Worm (Caenorhabditis elegans) whole organism, young adult: ENCODE data around the gene W06D11.3.

Experiments used
- B0261.1 ChIP-seq: sonication (generic microtip); optimal IDR thresholded peaks from 2 replicates; lab custom pipeline; 2016; ENCODE audit warnings: mild to moderate bottlenecking, missing genetic modification characterization, moderate library complexity, missing compliant biosample characterization
- C06A6.2 ChIP-seq: fragments of 200-800 bp; sonication (Bioruptor generic); conservative IDR thresholded peaks from 2 replicates; pipeline ENCODE4 v1.3.6; 2022; ENCODE audit warnings: missing genetic modification characterization, missing compliant biosample characterization
- D2030.7 ChIP-seq: fragments of 200-800 bp; sonication (Bioruptor generic); IDR thresholded peaks from 2 replicates; pipeline ENCODE4 v1.3.6; 2022; ENCODE audit warnings: missing genetic modification reagents, missing genetic modification characterization, missing compliant biosample characterization
- F10E7.11 ChIP-seq: sonication (generic microtip); optimal IDR thresholded peaks from 2 replicates; lab custom pipeline; 2017; ENCODE audit warnings: mild to moderate bottlenecking, missing genetic modification characterization, moderate library complexity, missing compliant biosample characterization
- F23B12.7 ChIP-seq: sonication (generic microtip); optimal IDR thresholded peaks from 2 replicates; lab custom pipeline; 2017; ENCODE audit warnings: missing genetic modification characterization, mild to moderate bottlenecking, missing compliant biosample characterization, antibody characterized with exemption, moderate library complexity; ENCODE audit not compliant: insufficient read depth
- F37B4.10 ChIP-seq: fragments of 200-800 bp; sonication (Bioruptor generic); IDR thresholded peaks from 2 replicates; pipeline ENCODE4 v1.3.6; 2022; ENCODE audit warnings: missing genetic modification characterization, missing compliant biosample characterization
- F52B5.7 ChIP-seq: sonication (generic microtip); optimal IDR thresholded peaks from 2 replicates; lab custom pipeline; 2016; ENCODE audit warnings: mild to moderate bottlenecking, missing genetic modification characterization, missing compliant biosample characterization
- Y53F4B.3 ChIP-seq: fragments of 200-800 bp; sonication (Bioruptor generic); IDR thresholded peaks from 2 replicates; pipeline ENCODE4 v1.3.6; 2022; ENCODE audit warnings: missing genetic modification reagents, missing genetic modification characterization, missing compliant biosample characterization
- Y53G8AR.9 ChIP-seq: fragments of 200-800 bp; sonication (Bioruptor generic); conservative IDR thresholded peaks from 2 replicates; pipeline ENCODE4 v1.3.6; 2022; ENCODE audit warnings: missing genetic modification reagents, missing genetic modification characterization, missing compliant biosample characterization
- Y56A3A.18 ChIP-seq: fragments of 200-800 bp; sonication (Bioruptor generic); IDR thresholded peaks from 2 replicates; pipeline ENCODE4 v1.3.6; 2022; ENCODE audit warnings: missing genetic modification reagents, missing genetic modification characterization, missing compliant biosample characterization
- ZK185.1 ChIP-seq: sonication (generic microtip); optimal IDR thresholded peaks from 2 replicates; lab custom pipeline; 2016; ENCODE audit warnings: mild to moderate bottlenecking, missing genetic modification characterization, missing compliant biosample characterization; ENCODE audit not compliant: poor library complexity, severe bottlenecking
- ama-1 ChIP-seq, 3 experiments: fragments of 150-350 bp in 1 of 3; sonication (generic microtip) in 2 of 3; optimal IDR thresholded peaks; 2 replicates each; lab custom pipeline; 2014 to 2018; ENCODE audit warnings: missing biosample characterization in 2 of 3, missing genetic modification characterization in 2 of 3, missing genetic modification reagents in 2 of 3
- bed-1 ChIP-seq: fragments of 200-800 bp; sonication (Bioruptor generic); IDR thresholded peaks from 2 replicates; pipeline ENCODE4 v1.3.6; 2022; ENCODE audit warnings: missing genetic modification reagents, missing genetic modification characterization, missing compliant biosample characterization
- bed-2 ChIP-seq: fragments of 200-800 bp; sonication (Bioruptor generic); IDR thresholded peaks from 2 replicates; pipeline ENCODE4 v1.3.6; 2022; ENCODE audit warnings: missing genetic modification reagents, missing genetic modification characterization, missing compliant biosample characterization
- ccch-3 ChIP-seq: fragments of 200-800 bp; sonication (Bioruptor generic); optimal IDR thresholded peaks from 2 replicates; lab custom pipeline; 2018; ENCODE audit warnings: mild to moderate bottlenecking, missing genetic modification characterization, missing compliant biosample characterization
- cebp-2 ChIP-seq: fragments of 200-800 bp; sonication (Bioruptor generic); IDR thresholded peaks from 2 replicates; pipeline ENCODE4 v1.3.6; 2022; ENCODE audit warnings: missing genetic modification characterization, missing compliant biosample characterization
- ceh-27 ChIP-seq: fragments of 200-800 bp; sonication (Bioruptor generic); optimal IDR thresholded peaks from 2 replicates; lab custom pipeline; 2018; ENCODE audit warnings: mild to moderate bottlenecking, missing genetic modification characterization, moderate library complexity, missing compliant biosample characterization
- ceh-58 ChIP-seq: fragments of 200-800 bp; sonication (Bioruptor generic); IDR thresholded peaks from 2 replicates; pipeline ENCODE4 v1.3.6; 2022; ENCODE audit warnings: missing genetic modification characterization, missing compliant biosample characterization
- ceh-79 ChIP-seq: sonication (generic microtip); optimal IDR thresholded peaks from 2 replicates; lab custom pipeline; 2017; ENCODE audit warnings: mild to moderate bottlenecking, missing genetic modification characterization, missing compliant biosample characterization
- ceh-91 ChIP-seq: fragments of 200-800 bp; sonication (Bioruptor generic); IDR thresholded peaks from 2 replicates; pipeline ENCODE4 v1.3.6; 2022; ENCODE audit warnings: missing genetic modification reagents, missing genetic modification characterization, missing compliant biosample characterization
- dpl-1 ChIP-seq: fragments of 150-350 bp; optimal IDR thresholded peaks from 2 replicates; lab custom pipeline; 2014; ENCODE audit warnings: missing biosample characterization, missing genetic modification reagents, missing genetic modification characterization
- hmg-20 ChIP-seq: fragments of 200-800 bp; sonication (Bioruptor generic); IDR thresholded peaks from 2 replicates; pipeline ENCODE4 v1.3.6; 2022; ENCODE audit warnings: missing genetic modification reagents, missing genetic modification characterization, missing compliant biosample characterization
- hrde-1 ChIP-seq: sonication (generic microtip); optimal IDR thresholded peaks from 2 replicates; lab custom pipeline; 2016; ENCODE audit warnings: missing genetic modification characterization, mild to moderate bottlenecking, missing compliant biosample characterization, moderate library complexity, missing genotype, missing genetic modification reagents, borderline replicate concordance
- lag-1 ChIP-seq: fragments of 200-800 bp; sonication (Bioruptor generic); IDR thresholded peaks from 2 replicates; pipeline ENCODE4 v1.3.6; 2022; ENCODE audit warnings: missing genetic modification reagents, missing genetic modification characterization, missing compliant biosample characterization
- let-607 ChIP-seq, 2 experiments: fragments of 200-800 bp in 1 of 2; sonication (Bioruptor generic) in 1 of 2; sonication (generic microtip) in 1 of 2; optimal IDR thresholded peaks; 2 replicates each; lab custom pipeline; 2016 to 2018; ENCODE audit warnings: mild to moderate bottlenecking in 2 of 2, missing compliant biosample characterization in 2 of 2, missing genetic modification characterization in 2 of 2, moderate library complexity in 2 of 2, missing genotype in 1 of 2
- lin-40 ChIP-seq: sonication (generic microtip); optimal IDR thresholded peaks from 2 replicates; lab custom pipeline; 2016; ENCODE audit warnings: missing genetic modification characterization, mild to moderate bottlenecking, missing compliant biosample characterization, missing genotype, missing genetic modification reagents
- lir-1 ChIP-seq: fragments of 200-800 bp; sonication (Bioruptor generic); conservative IDR thresholded peaks from 2 replicates; pipeline ENCODE4 v1.3.6; 2022; ENCODE audit warnings: missing genetic modification reagents, missing genetic modification characterization, missing compliant biosample characterization
- madf-6 ChIP-seq: fragments of 200-800 bp; sonication (Bioruptor generic); IDR thresholded peaks from 2 replicates; pipeline ENCODE4 v1.3.6; 2022; ENCODE audit warnings: missing genetic modification reagents, missing genetic modification characterization, missing compliant biosample characterization
- madf-8 ChIP-seq: fragments of 200-800 bp; sonication (Bioruptor generic); conservative IDR thresholded peaks from 2 replicates; pipeline ENCODE4 v1.3.6; 2022; ENCODE audit warnings: missing genetic modification reagents, missing genetic modification characterization, missing compliant biosample characterization
- mcd-1 ChIP-seq: fragments of 200-800 bp; sonication (Bioruptor generic); IDR thresholded peaks from 2 replicates; pipeline ENCODE4 v1.3.6; 2022; ENCODE audit warnings: missing genetic modification reagents, missing genetic modification characterization, missing compliant biosample characterization
- mxl-1 ChIP-seq: sonication (generic microtip); optimal IDR thresholded peaks from 2 replicates; lab custom pipeline; 2016; ENCODE audit warnings: missing genetic modification characterization, missing compliant biosample characterization
- nfya-2 ChIP-seq: fragments of 200-800 bp; sonication (Bioruptor generic); IDR thresholded peaks from 2 replicates; pipeline ENCODE4 v1.3.6; 2022; ENCODE audit warnings: missing genetic modification reagents, missing genetic modification characterization, missing compliant biosample characterization
- pha-4 ChIP-seq: fragments of 150-350 bp; sonication (generic microtip); optimal IDR thresholded peaks from 2 replicates; lab custom pipeline; 2014; ENCODE audit warnings: missing biosample characterization, missing genetic modification reagents, missing genetic modification characterization
- rcor-1 ChIP-seq: fragments of 200-800 bp; sonication (Bioruptor generic); IDR thresholded peaks from 2 replicates; pipeline ENCODE4 v1.3.6; 2022; ENCODE audit warnings: missing genetic modification reagents, missing genetic modification characterization, missing compliant biosample characterization
- repo-1 ChIP-seq: sonication (generic microtip); optimal IDR thresholded peaks from 2 replicates; lab custom pipeline; 2017; ENCODE audit warnings: mild to moderate bottlenecking, missing genetic modification characterization, missing compliant biosample characterization
- snpc-1.1 ChIP-seq: sonication (generic microtip); optimal IDR thresholded peaks from 2 replicates; lab custom pipeline; 2017; ENCODE audit warnings: missing genetic modification characterization, mild to moderate bottlenecking, missing compliant biosample characterization, antibody characterized with exemption, moderate library complexity, missing genotype, missing genetic modification reagents; ENCODE audit not compliant: insufficient read depth
- snpc-4 ChIP-seq, 5 experiments: fragments of 150-350 bp in 1 of 5; sonication (generic microtip) in 4 of 5; optimal IDR thresholded peaks; 2 replicates each; lab custom pipeline; 2014 to 2018; ENCODE audit warnings: missing genetic modification characterization in 5 of 5, missing biosample characterization in 3 of 5, antibody characterized with exemption in 2 of 5, mild to moderate bottlenecking in 2 of 5, missing compliant biosample characterization in 2 of 5, missing genotype in 2 of 5, moderate library complexity in 2 of 5, missing genetic modification reagents in 1 of 5
- ztf-18 ChIP-seq: sonication (generic microtip); optimal IDR thresholded peaks from 2 replicates; lab custom pipeline; 2016; ENCODE audit warnings: missing genotype, mild to moderate bottlenecking, missing genetic modification characterization, missing compliant biosample characterization
- ztf-25 ChIP-seq: fragments of 200-800 bp; sonication (Bioruptor generic); IDR thresholded peaks from 2 replicates; pipeline ENCODE4 v1.3.6; 2022; ENCODE audit warnings: missing genetic modification reagents, missing genetic modification characterization, missing compliant biosample characterization

The W06D11.3 gene

DNA sequence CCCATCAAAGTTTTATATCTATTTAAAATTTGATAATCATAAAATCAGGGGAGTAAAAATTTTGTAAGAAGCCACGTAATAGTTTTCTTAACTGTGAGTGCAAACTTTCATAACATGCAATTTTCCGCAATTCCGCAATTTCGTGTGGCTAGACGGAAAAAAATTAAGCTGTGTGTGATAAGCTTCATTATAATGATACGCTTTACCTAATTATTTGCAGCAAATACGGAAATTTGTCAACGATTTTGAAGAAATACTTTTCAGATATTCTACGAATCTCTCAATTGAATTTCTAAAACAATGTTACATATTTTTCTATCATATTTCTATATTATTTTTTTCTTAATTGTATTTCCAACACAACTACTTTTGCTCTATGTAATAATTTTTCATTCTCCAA lies 33.3 kb downstream of the W06D11.3 start, which contains the start of gene srd-46:
TSS of gene srd-46 (plus strand) at position 301 of the 400 bp plus-strand sequence.
- TF ChIP-seq dpl-1 (GFP tag; lab: Kevin White, UChicago) (no peak), nfya-2 (GFP tag; lab: Robert Waterston, UW) (no peak), snpc-1.1 (tag; lab: Kevin White, UChicago) (no peak), repo-1 (tag; lab: Kevin White, UChicago) (no peak), snpc-4 (GFP tag; optimal IDR thresholded peaks at IDR 0.05; lab: Kevin White, UChicago) (no peak), snpc-4 (tag; optimal IDR thresholded peaks at IDR 0.05; lab: Kevin White, UChicago) (no peak), hrde-1 (tag; lab: Kevin White, UChicago) (no peak)

DNA sequence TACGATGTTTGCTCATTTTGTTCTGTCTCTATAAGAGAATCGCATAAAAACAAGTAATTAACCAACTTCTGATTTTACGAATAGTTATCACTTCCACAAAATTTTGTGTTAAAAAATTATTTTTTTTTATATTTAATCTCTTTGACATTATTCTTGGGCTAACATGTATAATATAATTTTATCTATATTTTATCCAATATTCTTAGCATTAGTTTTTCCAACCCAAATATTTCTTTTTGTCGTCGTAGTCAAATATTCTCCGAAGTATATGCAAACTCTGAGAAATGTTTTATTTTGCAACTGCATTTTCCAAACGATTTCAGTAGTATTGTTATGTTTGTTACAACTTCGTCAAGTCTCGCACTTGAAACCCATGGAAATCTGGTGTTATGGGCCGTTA lies 35.0 kb downstream of the W06D11.3 start, which contains the start of gene srd-47:
TSS of gene srd-47 (plus strand) at position 164 of the 400 bp plus-strand sequence.
- TF ChIP-seq B0261.1 (tag; lab: Kevin White, UChicago) = no peak
- TF ChIP-seq madf-8 (GFP tag; lab: Robert Waterston, UW) = no peak
- no peak for TF ChIP-seq ama-1 (optimal IDR thresholded peaks at IDR 0.05; lab: Kevin White, UChicago)
- TF ChIP-seq ama-1 (GFP tag; optimal IDR thresholded peaks at IDR 0.05; lab: Kevin White, UChicago) = no peak
- TF ChIP-seq ztf-25 (GFP tag; lab: Robert Waterston, UW) = no peak
- no peak for TF ChIP-seq ceh-58 (GFP tag; lab: Robert Waterston, UW)

DNA sequence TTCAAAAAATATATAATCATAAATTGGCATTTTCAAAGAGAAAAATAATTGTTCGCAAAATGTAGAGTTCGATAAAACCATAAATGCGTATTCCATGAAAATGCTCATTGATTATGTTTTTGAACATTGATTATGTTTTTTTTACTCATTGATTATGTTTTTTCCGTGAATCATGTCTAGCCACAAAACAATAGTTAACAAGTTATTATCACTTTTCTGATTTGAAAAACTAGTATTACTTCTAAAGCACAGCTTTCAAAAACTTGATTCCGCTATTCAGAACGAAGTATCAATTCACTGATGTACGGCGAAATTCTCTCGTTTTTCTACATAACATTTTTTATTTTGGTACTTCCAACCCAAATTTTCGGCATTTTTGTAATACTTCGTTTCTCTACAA lies 37.3 kb downstream of the W06D11.3 start, which contains the start of gene srd-48:
TSS of gene srd-48 (plus strand) at position 301 of the 400 bp plus-strand sequence.
- TF ChIP-seq hmg-20 = no peak
- TF ChIP-seq, all 124 proteins: peak for 0

DNA sequence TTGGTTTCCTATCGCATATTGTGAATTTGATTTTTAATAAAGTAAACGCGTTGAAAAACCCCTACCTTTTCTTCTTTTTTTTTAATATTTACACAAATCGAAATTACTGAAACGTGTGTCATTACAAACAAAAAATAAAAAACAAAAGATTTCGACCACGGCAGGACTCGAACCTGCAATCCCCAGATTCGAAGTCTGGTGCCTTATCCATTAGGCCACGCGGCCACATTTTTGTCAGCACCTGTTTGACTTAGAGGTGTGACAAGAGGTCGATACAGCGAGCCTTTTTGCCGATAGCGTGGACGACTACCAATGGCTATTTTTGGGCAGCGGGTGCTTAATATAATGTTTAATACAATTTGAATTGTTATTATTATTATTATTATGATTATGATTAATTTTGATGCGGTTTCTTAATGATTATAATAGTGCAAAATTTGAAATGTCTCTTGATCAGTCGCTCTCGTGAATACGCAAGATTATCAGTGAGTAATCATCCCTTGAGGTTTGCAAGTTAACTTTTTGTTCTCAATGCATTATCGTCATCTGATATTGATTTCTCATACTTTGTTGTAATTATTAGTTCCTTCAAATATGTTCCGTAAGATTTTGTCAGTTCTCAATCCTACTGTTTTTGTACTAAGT lies 39.5 kb downstream of the W06D11.3 start, which contains the start of gene srd-44:
TSS of gene srd-44 (plus strand) at position 595 of the 645 bp plus-strand sequence.
- no peak for TF ChIP-seq mcd-1 (GFP tag; lab: Robert Waterston, UW)
- peak; percentile 56 for TF ChIP-seq snpc-4 (GFP tag; optimal IDR thresholded peaks at IDR 0.05; lab: Kevin White, UChicago)
- TF ChIP-seq snpc-4 (tag; optimal IDR thresholded peaks at IDR 0.05; lab: Kevin White, UChicago) = no peak
- TF ChIP-seq C06A6.2 (GFP tag; lab: Robert Waterston, UW) = no peak
- no peak for TF ChIP-seq madf-6 (GFP tag; lab: Robert Waterston, UW)
- no peak for TF ChIP-seq ceh-79 (tag; lab: Kevin White, UChicago)
- TF ChIP-seq Y56A3A.18 (GFP tag; lab: Robert Waterston, UW) = no peak
- TF ChIP-seq F10E7.11 (tag; lab: Kevin White, UChicago) = no peak
- TF ChIP-seq lir-1 (GFP tag; lab: Robert Waterston, UW) = no peak
- no peak for TF ChIP-seq ceh-58 (GFP tag; lab: Robert Waterston, UW)
- TF ChIP-seq Y53G8AR.9 = no peak
- TF ChIP-seq let-607 (tag; optimal IDR thresholded peaks at IDR 0.05; lab: Kevin White, UChicago) = no peak
- no peak for TF ChIP-seq F52B5.7 (tag; lab: Kevin White, UChicago)
- TF ChIP-seq F23B12.7 (tag; lab: Kevin White, UChicago) = no peak
- no peak for TF ChIP-seq lin-40 (tag; lab: Kevin White, UChicago)
- peak; percentile 18 for TF ChIP-seq snpc-1.1 (tag; lab: Kevin White, UChicago)
- no peak for TF ChIP-seq ccch-3 (GFP tag; lab: Kevin White, UChicago)
- TF ChIP-seq F37B4.10 (GFP tag; lab: Robert Waterston, UW) = no peak
- TF ChIP-seq ZK185.1 (tag; lab: Kevin White, UChicago) = peak; percentile 83
- no peak for TF ChIP-seq pha-4
- TF ChIP-seq bed-1 (GFP tag; lab: Robert Waterston, UW) = no peak
- TF ChIP-seq cebp-2 (GFP tag; lab: Robert Waterston, UW) = no peak
- no peak for TF ChIP-seq Y53F4B.3
- TF ChIP-seq bed-2 = no peak
- peak; percentile 60; the same call in 1 of the 2 replicates for TF ChIP-seq hmg-20
- no peak; the same call in 1 of the 2 replicates for TF ChIP-seq D2030.7
- no peak for TF ChIP-seq ceh-27 (GFP tag; lab: Kevin White, UChicago)
- TF ChIP-seq lag-1 (GFP tag; lab: Robert Waterston, UW) = no peak
- TF ChIP-seq rcor-1 (GFP tag; lab: Robert Waterston, UW) = peak; percentile 62; the same call in 1 of the 2 replicates
- peak; percentile 30 for TF ChIP-seq ztf-18 (tag; lab: Kevin White, UChicago)
- TF ChIP-seq ceh-91 (GFP tag; lab: Robert Waterston, UW) = no peak
- peak; percentile 48 for TF ChIP-seq mxl-1
